Worm (Caenorhabditis elegans) whole organism, L3 larva: ENCODE results near the gene sago-1.
A peak's percentile ranks its signal among the peaks of the same experiment; 100 is the strongest.

Source experiments
- ZK546.5 ChIP-seq: sonication (generic microtip); optimal IDR thresholded peaks from 2 replicates; lab custom pipeline; 2017; ENCODE audit warnings: missing biosample characterization, missing genetic modification characterization
- aly-2 ChIP-seq: fragments of 150-350 bp; optimal IDR thresholded peaks from 2 replicates; lab custom pipeline; 2014; ENCODE audit warnings: missing biosample characterization, missing genetic modification characterization
- ama-1 ChIP-seq: fragments of 150-350 bp; optimal IDR thresholded peaks from 2 replicates; lab custom pipeline; 2018
- ceh-82 ChIP-seq: fragments of 150-350 bp; optimal IDR thresholded peaks from 2 replicates; lab custom pipeline; 2014; ENCODE audit warnings: missing biosample characterization, missing genetic modification characterization
- elt-1 ChIP-seq: fragments of 150-350 bp; optimal IDR thresholded peaks from 2 replicates; lab custom pipeline; 2014; ENCODE audit warnings: missing biosample characterization, missing genetic modification characterization
- elt-3 ChIP-seq, 3 experiments: fragments of 150-350 bp in 1 of 3; sonication (generic microtip) in 2 of 3; optimal IDR thresholded peaks; 2 replicates in 2 of 3; 4 replicates in 1 of 3; lab custom pipeline; 2014 to 2017; ENCODE audit warnings: missing biosample characterization in 3 of 3, missing genetic modification characterization in 3 of 3
- lin-39 ChIP-seq: fragments of 150-350 bp; optimal IDR thresholded peaks from 2 replicates; lab custom pipeline; 2018; ENCODE audit warnings: missing biosample characterization, missing genetic modification reagents, missing genetic modification characterization
- mdl-1 ChIP-seq: fragments of 150-350 bp; optimal IDR thresholded peaks from 2 replicates; lab custom pipeline; 2014; ENCODE audit warnings: missing biosample characterization, missing genetic modification characterization
- nfya-1 ChIP-seq: sonication (generic microtip); optimal IDR thresholded peaks from 2 replicates; lab custom pipeline; 2017; ENCODE audit warnings: missing genetic modification characterization, mild to moderate bottlenecking, missing compliant biosample characterization, antibody characterized with exemption, moderate library complexity; ENCODE audit not compliant: insufficient read depth
- nhr-25 ChIP-seq: sonication (generic microtip); optimal IDR thresholded peaks from 2 replicates; lab custom pipeline; 2017; ENCODE audit warnings: missing biosample characterization, missing genetic modification characterization
- nhr-28 ChIP-seq: fragments of 150-350 bp; optimal IDR thresholded peaks from 2 replicates; lab custom pipeline; 2014; ENCODE audit warnings: missing biosample characterization, missing genetic modification characterization
- nhr-76 ChIP-seq: fragments of 150-350 bp; sonication (generic microtip); optimal IDR thresholded peaks from 5 replicates; lab custom pipeline; 2014; ENCODE audit warnings: missing biosample characterization, missing genetic modification characterization
- pha-4 ChIP-seq: fragments of 150-350 bp; optimal IDR thresholded peaks from 2 replicates; lab custom pipeline; 2014; ENCODE audit warnings: missing biosample characterization, missing genetic modification reagents, missing genetic modification characterization
- unc-39 ChIP-seq: sonication (generic microtip); optimal IDR thresholded peaks from 4 replicates; lab custom pipeline; 2017; ENCODE audit warnings: missing biosample characterization, missing genetic modification characterization

ce11 chrV:6268961-6269360 lies 34.6 kb upstream of the sago-1 start:
- TF ChIP-seq elt-3 (tag; optimal IDR thresholded peaks at IDR 0.05; lab: Kevin White, UChicago), result no peak
- TF ChIP-seq aly-2 (tag; lab: Kevin White, UChicago), result no peak
- TF ChIP-seq ceh-82 (tag; lab: Kevin White, UChicago), result no peak
- no peak for TF ChIP-seq unc-39 (tag; lab: Kevin White, UChicago)
- no peak for TF ChIP-seq ZK546.5 (tag; lab: Kevin White, UChicago)
- TF ChIP-seq nhr-28 (tag; lab: Kevin White, UChicago), result no peak
- TF ChIP-seq nhr-25 (tag; lab: Kevin White, UChicago), result no peak
- TF ChIP-seq nfya-1, result no peak
- no peak for TF ChIP-seq ama-1 (lab: Kevin White, UChicago)
- TF ChIP-seq lin-39 (tag; lab: Kevin White, UChicago), result no peak
- TF ChIP-seq mdl-1, result no peak
- no peak for TF ChIP-seq elt-1
- no peak for TF ChIP-seq nhr-76 (tag; lab: Kevin White, UChicago)
- peak; percentile 43 for TF ChIP-seq pha-4 (tag; lab: Kevin White, UChicago)
